Worm (Caenorhabditis elegans) whole organism, L1 larva: ENCODE results near the gene T06D4.2.

Experiments used
- aly-2 ChIP-seq: fragments of 150-350 bp; optimal IDR thresholded peaks from 2 replicates; lab custom pipeline; 2014; ENCODE audit warnings: missing biosample characterization, missing genetic modification characterization
- ama-1 ChIP-seq: fragments of 150-350 bp; optimal IDR thresholded peaks from 2 replicates; lab custom pipeline; 2014
- nhr-12 ChIP-seq: sonication (generic microtip); optimal IDR thresholded peaks from 2 replicates; lab custom pipeline; 2017; ENCODE audit warnings: missing biosample characterization, missing genetic modification characterization
- snpc-4 ChIP-seq: fragments of 150-350 bp; optimal IDR thresholded peaks from 2 replicates; lab custom pipeline; 2014; ENCODE audit warnings: missing biosample characterization, missing genetic modification characterization
- unc-62 ChIP-seq: fragments of 150-350 bp; optimal IDR thresholded peaks from 2 replicates; lab custom pipeline; 2014; ENCODE audit warnings: missing biosample characterization, missing genetic modification reagents, missing genetic modification characterization

- TF ChIP-seq snpc-4 (tag; lab: Kevin White, UChicago) (no peak), ama-1 (lab: Kevin White, UChicago) (no peak), nhr-12 (tag; lab: Kevin White, UChicago) (no peak), unc-62 (no peak), aly-2 (tag; lab: Kevin White, UChicago) (no peak)
These were observed 15.6 kb downstream of the T06D4.2 start, which contains the start of gene Y49F6C.8 for ce11 chrII:3370061-3370460.
